Fruit fly (Drosophila melanogaster) whole organism, embryonic: ENCODE results near the gene S6KL.
A peak's percentile ranks its signal among the peaks of the same experiment; 100 is the strongest.

Source experiments
- Atf-2 ChIP-seq: fragments of 200-800 bp; sonication (Bioruptor generic); optimal IDR thresholded peaks from 2 replicates; lab custom pipeline; 2016; ENCODE audit warnings: missing biosample characterization, missing genetic modification characterization
- BtbVII ChIP-seq: fragments of 200-800 bp; sonication (Bioruptor generic); optimal IDR thresholded peaks from 3 replicates; lab custom pipeline; 2017; ENCODE audit warnings: missing biosample characterization, mild to moderate bottlenecking, missing genetic modification characterization
- CG10209 ChIP-seq: fragments of 200-800 bp; sonication (Bioruptor generic); optimal IDR thresholded peaks from 3 replicates; lab custom pipeline; 2017; ENCODE audit warnings: missing biosample characterization, mild to moderate bottlenecking, missing genetic modification characterization, missing genetic modification reagents
- CG14667 ChIP-seq: fragments of 200-800 bp; sonication (Bioruptor generic); IDR thresholded peaks from 2 replicates; pipeline ENCODE4 v1.3.6; 2022; ENCODE audit warnings: missing biosample characterization, missing genetic modification characterization
- CG1647 ChIP-seq: fragments of 200-800 bp; sonication (Bioruptor generic); optimal IDR thresholded peaks from 3 replicates; lab custom pipeline; 2016; ENCODE audit warnings: missing biosample characterization, missing genetic modification characterization
- CG17186 ChIP-seq: fragments of 200-800 bp; sonication (Bioruptor generic); optimal IDR thresholded peaks from 3 replicates; lab custom pipeline; 2017; ENCODE audit warnings: missing biosample characterization, missing genetic modification reagents, missing genetic modification characterization
- CG17802 ChIP-seq: fragments of 200-800 bp; sonication (Bioruptor generic); optimal IDR thresholded peaks from 2 replicates; lab custom pipeline; 2018; ENCODE audit warnings: missing biosample characterization, mild to moderate bottlenecking, missing genetic modification characterization, moderate library complexity
- CG2116 ChIP-seq: fragments of 200-800 bp; sonication (Bioruptor generic); optimal IDR thresholded peaks from 3 replicates; lab custom pipeline; 2018; ENCODE audit warnings: missing biosample characterization, mild to moderate bottlenecking, missing genetic modification characterization
- CG2129 ChIP-seq: fragments of 200-800 bp; sonication (Bioruptor generic); IDR thresholded peaks from 2 replicates; pipeline ENCODE4 v1.3.6; 2022; ENCODE audit warnings: missing biosample characterization, missing genetic modification characterization; ENCODE audit not compliant: partially characterized antibody
- CG3065 ChIP-seq: fragments of 200-800 bp; sonication (Bioruptor generic); optimal IDR thresholded peaks from 2 replicates; lab custom pipeline; 2016; ENCODE audit warnings: missing biosample characterization, missing genetic modification characterization
- CG4617 ChIP-seq: fragments of 200-800 bp; sonication (Bioruptor generic); optimal IDR thresholded peaks from 3 replicates; lab custom pipeline; 2016; ENCODE audit warnings: missing biosample characterization, missing genetic modification characterization, borderline replicate concordance
- CG6654 ChIP-seq: fragments of 200-800 bp; sonication (Bioruptor generic); optimal IDR thresholded peaks from 2 replicates; lab custom pipeline; 2017; ENCODE audit warnings: missing biosample characterization, mild to moderate bottlenecking, missing genetic modification characterization
- CG6683 ChIP-seq: fragments of 200-800 bp; sonication (Bioruptor generic); optimal IDR thresholded peaks from 2 replicates; lab custom pipeline; 2017; ENCODE audit warnings: missing biosample characterization, mild to moderate bottlenecking, missing genetic modification characterization, missing genetic modification reagents
- CG6765 ChIP-seq: fragments of 200-800 bp; sonication (Bioruptor generic); optimal IDR thresholded peaks from 3 replicates; lab custom pipeline; 2017; ENCODE audit warnings: missing biosample characterization, mild to moderate bottlenecking, missing genetic modification characterization
- CG7745 ChIP-seq: fragments of 200-800 bp; sonication (Bioruptor generic); optimal IDR thresholded peaks from 2 replicates; lab custom pipeline; 2018; ENCODE audit warnings: missing biosample characterization, mild to moderate bottlenecking, missing genetic modification characterization, moderate library complexity
- CG7928 ChIP-seq: fragments of 200-800 bp; sonication (Bioruptor generic); optimal IDR thresholded peaks from 2 replicates; lab custom pipeline; 2017; ENCODE audit warnings: missing biosample characterization, mild to moderate bottlenecking, missing genetic modification characterization
- CG8290 ChIP-seq, 3 experiments: fragments of 200-800 bp; sonication (Bioruptor generic); optimal IDR thresholded peaks; 2 replicates each; lab custom pipeline; 2016 to 2019; ENCODE audit warnings: missing biosample characterization in 3 of 3, missing genetic modification characterization in 3 of 3, mild to moderate bottlenecking in 2 of 3, moderate library complexity in 1 of 3
- Deaf1 ChIP-seq: fragments of 200-800 bp; optimal IDR thresholded peaks from 3 replicates; lab custom pipeline; 2019; ENCODE audit warnings: missing biosample characterization, mild to moderate bottlenecking, missing genetic modification characterization, moderate library complexity
- Dfd ChIP-seq, 2 experiments: fragments of >200 bp; optimal IDR thresholded peaks; 2 replicates each; lab custom pipeline; 2017; ENCODE audit warnings: missing biosample characterization in 2 of 2, missing genetic modification characterization in 2 of 2
- Fer3 ChIP-seq: fragments of 200-800 bp; sonication (Bioruptor generic); optimal IDR thresholded peaks from 2 replicates; lab custom pipeline; 2018; ENCODE audit warnings: missing biosample characterization, mild to moderate bottlenecking, missing genetic modification characterization, moderate library complexity
- Gsc ChIP-seq: fragments of 200-800 bp; sonication (Bioruptor generic); IDR thresholded peaks from 2 replicates; pipeline ENCODE4 v1.3.6; 2022; ENCODE audit warnings: missing biosample characterization, missing genetic modification characterization
- H2.0 ChIP-seq: fragments of 200-800 bp; sonication (Bioruptor generic); IDR thresholded peaks from 2 replicates; pipeline ENCODE4 v1.3.6; 2022; ENCODE audit warnings: missing biosample characterization, missing genetic modification characterization
- HmgZ ChIP-seq: fragments of 200-800 bp; sonication (Bioruptor generic); optimal IDR thresholded peaks from 2 replicates; lab custom pipeline; 2018; ENCODE audit warnings: missing biosample characterization, mild to moderate bottlenecking, missing genetic modification characterization
- Hr51 ChIP-seq, 2 experiments: fragments of 200-800 bp; sonication (Bioruptor generic); optimal IDR thresholded peaks; 2 replicates in 1 of 2; 3 replicates in 1 of 2; lab custom pipeline; 2016 to 2018; ENCODE audit warnings: missing biosample characterization in 2 of 2, missing genetic modification characterization in 2 of 2, mild to moderate bottlenecking in 1 of 2, moderate library complexity in 1 of 2
- Hsf ChIP-seq: fragments of 200-800 bp; sonication (Bioruptor generic); optimal IDR thresholded peaks from 3 replicates; lab custom pipeline; 2016; ENCODE audit warnings: missing biosample characterization, missing genetic modification characterization
- Max ChIP-seq: fragments of 200-800 bp; sonication (Bioruptor generic); optimal IDR thresholded peaks from 2 replicates; lab custom pipeline; 2016; ENCODE audit warnings: missing biosample characterization, mild to moderate bottlenecking, missing genetic modification characterization
- Meics ChIP-seq: fragments of 200-800 bp; sonication (Bioruptor generic); optimal IDR thresholded peaks from 2 replicates; lab custom pipeline; 2017; ENCODE audit warnings: missing biosample characterization, mild to moderate bottlenecking, missing genetic modification characterization
- Opbp ChIP-seq: fragments of 200-800 bp; sonication (Bioruptor generic); IDR thresholded peaks from 3 replicates; pipeline ENCODE4 v1.3.6; 2022; ENCODE audit warnings: missing biosample characterization, missing genetic modification characterization; ENCODE audit not compliant: partially characterized antibody
- Poxn ChIP-seq: fragments of 200-800 bp; sonication (Bioruptor generic); IDR thresholded peaks from 2 replicates; pipeline ENCODE4 v1.3.6; 2022; ENCODE audit warnings: missing biosample characterization, missing genetic modification characterization
- Ravus ChIP-seq: fragments of 200-800 bp; sonication (Bioruptor generic); IDR thresholded peaks from 2 replicates; pipeline ENCODE4 v1.3.6; 2022; ENCODE audit warnings: missing biosample characterization, missing genetic modification characterization
- Sry-δ ChIP-seq: fragments of 200-800 bp; sonication (Bioruptor generic); optimal IDR thresholded peaks from 2 replicates; lab custom pipeline; 2016; ENCODE audit warnings: missing biosample characterization, missing genetic modification characterization
- Ssrp ChIP-seq: fragments of 200-800 bp; sonication (Bioruptor generic); optimal IDR thresholded peaks from 2 replicates; lab custom pipeline; 2018; ENCODE audit warnings: missing biosample characterization, mild to moderate bottlenecking, missing genetic modification characterization, moderate library complexity
- Usf ChIP-seq: fragments of 200-800 bp; sonication (Bioruptor generic); optimal IDR thresholded peaks from 2 replicates; lab custom pipeline; 2017; ENCODE audit warnings: missing genotype, missing biosample characterization, missing genetic modification characterization
- amos ChIP-seq: fragments of 200-800 bp; sonication (Bioruptor generic); IDR thresholded peaks from 2 replicates; pipeline ENCODE4 v1.3.6; 2022; ENCODE audit warnings: missing biosample characterization, missing genetic modification characterization; ENCODE audit not compliant: partially characterized antibody
- ase ChIP-seq: fragments of 200-800 bp; sonication (Bioruptor generic); IDR thresholded peaks from 3 replicates; pipeline ENCODE4 v1.3.6; 2022; ENCODE audit warnings: missing biosample characterization, missing genetic modification characterization
- corto ChIP-seq: fragments of 200-800 bp; sonication (Bioruptor generic); optimal IDR thresholded peaks from 2 replicates; lab custom pipeline; 2016; ENCODE audit warnings: missing biosample characterization, mild to moderate bottlenecking, missing genetic modification characterization, moderate library complexity
- fru ChIP-seq: fragments of >200 bp; optimal IDR thresholded peaks from 2 replicates; lab custom pipeline; 2017
- grau ChIP-seq: fragments of 200-800 bp; optimal IDR thresholded peaks from 3 replicates; lab custom pipeline; 2019; ENCODE audit warnings: missing biosample characterization, mild to moderate bottlenecking, missing genetic modification characterization, moderate library complexity
- ham ChIP-seq: fragments of 200-800 bp; sonication (Bioruptor generic); IDR thresholded peaks from 2 replicates; pipeline ENCODE4 v1.3.6; 2022; ENCODE audit warnings: missing biosample characterization, missing genetic modification characterization
- mld ChIP-seq: fragments of 200-800 bp; sonication (Bioruptor generic); IDR thresholded peaks from 3 replicates; pipeline ENCODE4 v1.3.6; 2022; ENCODE audit warnings: missing biosample characterization, missing genetic modification characterization; ENCODE audit not compliant: partially characterized antibody
- nerfin-2 ChIP-seq: fragments of 200-800 bp; sonication (Bioruptor generic); IDR thresholded peaks from 2 replicates; pipeline ENCODE4 v1.3.6; 2022; ENCODE audit warnings: missing biosample characterization, missing genetic modification characterization; ENCODE audit not compliant: partially characterized antibody
- odd ChIP-seq: fragments of 200-800 bp; sonication (Bioruptor generic); optimal IDR thresholded peaks from 2 replicates; lab custom pipeline; 2017; ENCODE audit warnings: missing biosample characterization, mild to moderate bottlenecking, missing genetic modification characterization
- pum ChIP-seq: fragments of 200-800 bp; sonication (Bioruptor generic); optimal IDR thresholded peaks from 2 replicates; lab custom pipeline; 2016; ENCODE audit warnings: missing biosample characterization, missing genetic modification characterization
- scrt ChIP-seq: fragments of 200-800 bp; sonication (Bioruptor generic); optimal IDR thresholded peaks from 2 replicates; lab custom pipeline; 2018; ENCODE audit warnings: missing biosample characterization, mild to moderate bottlenecking, missing genetic modification characterization, moderate library complexity
- sens ChIP-seq: fragments of 200-800 bp; sonication (Bioruptor generic); peaks from one replicate; lab custom pipeline; 2016; ENCODE audit warnings: missing biosample characterization, missing genetic modification characterization
- shn ChIP-seq: fragments of 200-800 bp; sonication (Bioruptor generic); optimal IDR thresholded peaks from 3 replicates; lab custom pipeline; 2016; ENCODE audit warnings: missing biosample characterization, missing genetic modification characterization
- sna ChIP-seq: fragments of 200-800 bp; sonication (Bioruptor generic); IDR thresholded peaks from 2 replicates; pipeline ENCODE4 v1.3.6; 2022; ENCODE audit warnings: missing biosample characterization, missing genetic modification characterization; ENCODE audit not compliant: partially characterized antibody
- ttk ChIP-seq: fragments of 200-800 bp; sonication (Bioruptor generic); IDR thresholded peaks from 2 replicates; pipeline ENCODE4 v2.1.2; 2022; ENCODE audit warnings: missing biosample characterization, missing genetic modification characterization
- vnd ChIP-seq: fragments of 200-800 bp; sonication (Bioruptor generic); IDR thresholded peaks from 3 replicates; pipeline ENCODE4 v1.3.6; 2022; ENCODE audit warnings: missing biosample characterization, missing genetic modification characterization; ENCODE audit not compliant: partially characterized antibody
- zfh1 ChIP-seq: fragments of 200-800 bp; sonication (Bioruptor generic); IDR thresholded peaks from 3 replicates; pipeline ENCODE4 v1.3.6; 2022; ENCODE audit warnings: missing biosample characterization, missing genetic modification characterization

The S6KL gene

dm6 chrX:18837046-18837445 lies 48.8 kb downstream of the S6KL start (continued):
- TF ChIP-seq Sry-δ (no peak), Hsf (no peak), CG6654 (GFP tag; lab: Kevin White, UChicago) (no peak), Gsc (GFP tag; lab: Robert Waterston, UW) (no peak), corto (GFP tag; lab: Kevin White, UChicago) (no peak), Dfd (GFP tag; optimal IDR thresholded peaks at IDR 0.05; lab: Kevin White, UChicago) (no peak), Deaf1 (tag; lab: Kevin White, UChicago) (no peak), grau (peak; percentile 57), Meics (no peak), CG1647 (no peak), Hr51 (GFP tag; optimal IDR thresholded peaks at IDR 0.05; lab: Kevin White, UChicago) (peak in 1 of 2 experiments; percentile 75), CG6683 (GFP tag; lab: Kevin White, UChicago) (no peak), HmgZ (peak; percentile 43), mld (GFP tag; lab: Robert Waterston, UW) (no peak), odd (GFP tag; lab: Kevin White, UChicago) (no peak), CG6765 (GFP tag; lab: Kevin White, UChicago) (no peak), CG10209 (no peak), Usf (no peak), CG8290 (GFP tag; optimal IDR thresholded peaks at IDR 0.05; lab: Kevin White, UChicago) (no peak), CG8290 (tag; optimal IDR thresholded peaks at IDR 0.05; lab: Kevin White, UChicago) (peak in 1 of 2 experiments; percentile 77), scrt (no peak), Ravus (GFP tag; lab: Robert Waterston, UW) (no peak), H2.0 (GFP tag; lab: Robert Waterston, UW) (no peak; the same call in 1 of the 2 replicates), Fer3 (no peak), pum (peak; percentile 33), nerfin-2 (GFP tag; lab: Robert Waterston, UW) (no peak), ttk (GFP tag; lab: Robert Waterston, UW) (0 out of 2 replicates have a peak, but pooled peaks have one; percentile 22), CG2129 (GFP tag; lab: Robert Waterston, UW) (no peak), Ssrp (tag; lab: Kevin White, UChicago) (peak; percentile 41), CG17802 (no peak), CG7928 (GFP tag; lab: Kevin White, UChicago) (no peak), Poxn (GFP tag; lab: Robert Waterston, UW) (no peak), CG17186 (GFP tag; lab: Kevin White, UChicago) (no peak), CG14667 (GFP tag; lab: Robert Waterston, UW) (0 out of 2 replicates have a peak, but pooled peaks have one; percentile 21), shn (GFP tag; lab: Kevin White, UChicago) (peak; percentile 37), CG2116 (GFP tag; lab: Kevin White, UChicago) (no peak), CG4617 (GFP tag; lab: Kevin White, UChicago) (no peak), ase (GFP tag; lab: Robert Waterston, UW) (no peak), fru (no peak), zfh1 (GFP tag; lab: Robert Waterston, UW) (no peak), sna (GFP tag; lab: Robert Waterston, UW) (no peak), Max (GFP tag; lab: Kevin White, UChicago) (no peak), Atf-2 (GFP tag; lab: Kevin White, UChicago) (peak; percentile 35), ham (no peak), amos (GFP tag; lab: Robert Waterston, UW) (no peak), sens (peak; percentile 83), CG3065 (GFP tag; lab: Kevin White, UChicago) (no peak), Opbp (no peak), vnd (GFP tag; lab: Robert Waterston, UW) (no peak), CG7745 (tag; lab: Kevin White, UChicago) (no peak), BtbVII (GFP tag; lab: Kevin White, UChicago) (no peak)
